Worm (Caenorhabditis elegans) whole organism, L4 larva: ENCODE measurements around the gene F54H5.5.

Experiments used
- F44E2.7 ChIP-seq: fragments of 200-800 bp; sonication (Bioruptor generic); IDR thresholded peaks from 2 replicates; pipeline ENCODE4 v2.1.2; 2022; ENCODE audit warnings: missing genetic modification characterization, missing compliant biosample characterization
- R02D3.7 ChIP-seq: fragments of 150-350 bp; sonication (generic microtip); optimal IDR thresholded peaks from 3 replicates; lab custom pipeline; 2014; ENCODE audit warnings: missing biosample characterization, missing genetic modification characterization
- T26A8.4 ChIP-seq: fragments of 200-800 bp; sonication (Bioruptor generic); IDR thresholded peaks from 2 replicates; pipeline ENCODE4 v1.3.6; 2022; ENCODE audit warnings: missing genetic modification characterization, missing compliant biosample characterization
- Y105C5A.15 ChIP-seq: fragments of 200-800 bp; sonication (Bioruptor generic); IDR thresholded peaks from 2 replicates; pipeline ENCODE4 v1.3.6; 2022; ENCODE audit warnings: missing genetic modification characterization, missing compliant biosample characterization
- ZK546.5 ChIP-seq, 2 experiments: sonication (generic microtip); optimal IDR thresholded peaks; 2 replicates each; lab custom pipeline; 2017; ENCODE audit warnings: missing biosample characterization in 2 of 2, missing genetic modification characterization in 2 of 2
- aha-1 ChIP-seq: fragments of 150-350 bp; peaks from one replicate; lab custom pipeline; 2014; ENCODE audit warnings: missing biosample characterization, missing genetic modification characterization
- aly-2 ChIP-seq: sonication (generic microtip); optimal IDR thresholded peaks from 2 replicates; lab custom pipeline; 2018; ENCODE audit warnings: missing biosample characterization, missing genetic modification characterization
- ceh-28 ChIP-seq: fragments of 150-350 bp; optimal IDR thresholded peaks from 2 replicates; lab custom pipeline; 2014; ENCODE audit warnings: missing biosample characterization, missing genetic modification reagents, missing genetic modification characterization
- ces-1 ChIP-seq: fragments of 150-350 bp; sonication (generic microtip); optimal IDR thresholded peaks from 4 replicates; lab custom pipeline; 2014; ENCODE audit warnings: missing biosample characterization, missing genetic modification reagents, missing genetic modification characterization
- cey-2 ChIP-seq: sonication (generic microtip); optimal IDR thresholded peaks from 3 replicates; lab custom pipeline; 2017; ENCODE audit warnings: missing genetic modification characterization, mild to moderate bottlenecking, missing compliant biosample characterization, antibody characterized with exemption, borderline replicate concordance; ENCODE audit not compliant: insufficient read depth
- daf-12 ChIP-seq: fragments of 150-350 bp; optimal IDR thresholded peaks from 2 replicates; lab custom pipeline; 2014; ENCODE audit warnings: missing biosample characterization, missing genetic modification reagents, missing genetic modification characterization
- daf-16 ChIP-seq, 3 experiments: sonication (generic microtip); optimal IDR thresholded peaks; 2 replicates each; lab custom pipeline; 2016 to 2017; ENCODE audit warnings: missing genetic modification characterization in 3 of 3, missing genetic modification reagents in 3 of 3, mild to moderate bottlenecking in 2 of 3, missing compliant biosample characterization in 2 of 3, missing biosample characterization in 1 of 3, moderate library complexity in 1 of 3
- daf-19 ChIP-seq: fragments of 200-800 bp; sonication (Bioruptor generic); conservative IDR thresholded peaks from 2 replicates; pipeline ENCODE4 v1.3.6; 2022; ENCODE audit warnings: missing genetic modification characterization, missing compliant biosample characterization
- dmd-6 ChIP-seq: fragments of 200-800 bp; sonication (Bioruptor generic); IDR thresholded peaks from 2 replicates; pipeline ENCODE4 v1.3.6; 2022; ENCODE audit warnings: missing genetic modification reagents, missing genetic modification characterization, missing compliant biosample characterization
- duxl-1 ChIP-seq: sonication (generic microtip); optimal IDR thresholded peaks from 2 replicates; lab custom pipeline; 2016; ENCODE audit warnings: mild to moderate bottlenecking, missing genetic modification characterization, moderate library complexity, missing compliant biosample characterization; ENCODE audit not compliant: poor library complexity
- dve-1 ChIP-seq: sonication (generic microtip); optimal IDR thresholded peaks from 2 replicates; lab custom pipeline; 2017; ENCODE audit warnings: antibody characterized with exemption, mild to moderate bottlenecking, missing genetic modification characterization, missing compliant biosample characterization; ENCODE audit not compliant: insufficient read depth
- egl-43 ChIP-seq: fragments of 200-800 bp; sonication (Bioruptor generic); IDR thresholded peaks from 2 replicates; pipeline ENCODE4 v1.3.6; 2022; ENCODE audit warnings: missing genetic modification reagents, missing genetic modification characterization, missing compliant biosample characterization
- gei-8 ChIP-seq: fragments of 200-800 bp; sonication (Bioruptor generic); optimal IDR thresholded peaks from 2 replicates; lab custom pipeline; 2018; ENCODE audit warnings: mild to moderate bottlenecking, missing genetic modification characterization, missing compliant biosample characterization
- hif-1 ChIP-seq, 2 experiments: sonication (generic microtip); optimal IDR thresholded peaks; 2 replicates each; lab custom pipeline; 2016 to 2017; ENCODE audit warnings: missing compliant biosample characterization in 2 of 2, missing genetic modification characterization in 2 of 2, missing genetic modification reagents in 2 of 2, missing genotype in 2 of 2, mild to moderate bottlenecking in 1 of 2
- jun-1 ChIP-seq: fragments of 150-350 bp; optimal IDR thresholded peaks from 2 replicates; lab custom pipeline; 2014; ENCODE audit warnings: missing biosample characterization, missing genetic modification reagents, missing genetic modification characterization
- lin-1 ChIP-seq: fragments of 200-800 bp; sonication (Bioruptor generic); IDR thresholded peaks from 2 replicates; pipeline ENCODE4 v1.3.6; 2022; ENCODE audit warnings: missing genetic modification reagents, missing genetic modification characterization, missing compliant biosample characterization
- lin-13 ChIP-seq: fragments of 150-350 bp; optimal IDR thresholded peaks from 2 replicates; lab custom pipeline; 2014; ENCODE audit warnings: missing biosample characterization, missing genetic modification reagents, missing genetic modification characterization
- lir-3 ChIP-seq: sonication (generic microtip); optimal IDR thresholded peaks from 2 replicates; lab custom pipeline; 2016; ENCODE audit warnings: mild to moderate bottlenecking, missing genetic modification characterization, missing compliant biosample characterization
- lsy-2 ChIP-seq, 2 experiments: fragments of 150-350 bp in 1 of 2; sonication (generic microtip) in 1 of 2; optimal IDR thresholded peaks; 2 replicates each; lab custom pipeline; 2014 to 2017; ENCODE audit warnings: missing biosample characterization in 2 of 2, missing genetic modification characterization in 2 of 2
- nhr-237 ChIP-seq: sonication (generic microtip); optimal IDR thresholded peaks from 2 replicates; lab custom pipeline; 2017; ENCODE audit warnings: missing biosample characterization, missing genetic modification characterization
- nhr-25 ChIP-seq: sonication (generic microtip); optimal IDR thresholded peaks from 2 replicates; lab custom pipeline; 2017; ENCODE audit warnings: missing genetic modification characterization, mild to moderate bottlenecking, missing compliant biosample characterization, antibody characterized with exemption, moderate library complexity, borderline replicate concordance; ENCODE audit not compliant: insufficient read depth
- nhr-41 ChIP-seq: fragments of 200-800 bp; sonication (Bioruptor generic); IDR thresholded peaks from 2 replicates; pipeline ENCODE4 v1.3.6; 2022; ENCODE audit warnings: missing genetic modification reagents, missing genetic modification characterization, missing compliant biosample characterization
- nhr-42 ChIP-seq: fragments of 200-800 bp; sonication (Bioruptor generic); IDR thresholded peaks from 2 replicates; pipeline ENCODE4 v1.3.6; 2022; ENCODE audit warnings: missing genetic modification characterization, missing compliant biosample characterization
- nhr-76 ChIP-seq: fragments of 150-350 bp; optimal IDR thresholded peaks from 2 replicates; lab custom pipeline; 2014; ENCODE audit warnings: missing biosample characterization, missing genetic modification characterization
- php-3 ChIP-seq: fragments of 200-800 bp; sonication (Bioruptor generic); IDR thresholded peaks from 2 replicates; pipeline ENCODE4 v1.3.6; 2022; ENCODE audit warnings: missing genetic modification reagents, missing genetic modification characterization, missing compliant biosample characterization
- pqm-1 ChIP-seq: sonication (generic microtip); optimal IDR thresholded peaks from 2 replicates; lab custom pipeline; 2017; ENCODE audit warnings: missing biosample characterization, missing genetic modification characterization
- rbr-2 ChIP-seq: sonication (generic microtip); optimal IDR thresholded peaks from 2 replicates; lab custom pipeline; 2016; ENCODE audit warnings: missing genotype, missing genetic modification characterization, missing compliant biosample characterization
- sdz-12 ChIP-seq: fragments of 200-800 bp; sonication (Bioruptor generic); optimal IDR thresholded peaks from 2 replicates; lab custom pipeline; 2018; ENCODE audit warnings: mild to moderate bottlenecking, missing genetic modification characterization, missing compliant biosample characterization
- snpc-4 ChIP-seq: fragments of 150-350 bp; optimal IDR thresholded peaks from 2 replicates; lab custom pipeline; 2014; ENCODE audit warnings: missing biosample characterization, missing genetic modification characterization
- unc-130 ChIP-seq: sonication (generic microtip); optimal IDR thresholded peaks from 2 replicates; lab custom pipeline; 2016; ENCODE audit warnings: missing genetic modification reagents, missing genetic modification characterization, missing compliant biosample characterization
- unc-62 ChIP-seq, 3 experiments: fragments of 150-350 bp in 1 of 3; sonication (generic microtip); optimal IDR thresholded peaks in 2 of 3; peaks in 1 of 3; 1 replicate in 1 of 3; 2 replicates in 2 of 3; lab custom pipeline; 2014 to 2017; ENCODE audit warnings: missing biosample characterization in 3 of 3, missing genetic modification characterization in 3 of 3, missing genetic modification reagents in 3 of 3, missing genotype in 1 of 3
- zfp-2 ChIP-seq: sonication (generic microtip); optimal IDR thresholded peaks from 2 replicates; lab custom pipeline; 2016; ENCODE audit warnings: mild to moderate bottlenecking, missing genetic modification characterization, missing compliant biosample characterization
- ztf-7 ChIP-seq: fragments of 150-350 bp; optimal IDR thresholded peaks from 2 replicates; lab custom pipeline; 2014; ENCODE audit warnings: missing biosample characterization, missing genetic modification characterization

F54H5.5 gene

ce11 chrII:6587264-6587870 is 39.7 kb downstream of the F54H5.5 start, which contains the start of gene C56C10.7 (continued):
- TF ChIP-seq duxl-1 (tag; lab: Kevin White, UChicago), result no peak
- TF ChIP-seq T26A8.4 (GFP tag; lab: Robert Waterston, UW), result peak; percentile 40; the same call in 1 of the 2 replicates
- TF ChIP-seq gei-8, result no peak
- TF ChIP-seq daf-12 (tag; lab: Kevin White, UChicago), result no peak
- no peak for TF ChIP-seq nhr-237 (tag; lab: Kevin White, UChicago)

- TF ChIP-seq F44E2.7 (GFP tag; lab: Robert Waterston, UW) (no peak), Y105C5A.15 (GFP tag; lab: Robert Waterston, UW) (no peak), egl-43 (GFP tag; lab: Robert Waterston, UW) (no peak), sdz-12 (GFP tag; lab: Kevin White, UChicago) (no peak), pqm-1 (tag; lab: Kevin White, UChicago) (no peak), nhr-25 (tag; lab: Kevin White, UChicago) (no peak), ztf-7 (tag; lab: Kevin White, UChicago) (no peak), R02D3.7 (tag; lab: Kevin White, UChicago) (no peak), ZK546.5 (tag; optimal IDR thresholded peaks at IDR 0.05; lab: Kevin White, UChicago) (no peak), aly-2 (no peak), rbr-2 (tag; lab: Kevin White, UChicago) (no peak), nhr-76 (tag; lab: Kevin White, UChicago) (no peak), lsy-2 (tag; optimal IDR thresholded peaks at IDR 0.05; lab: Kevin White, UChicago) (no peak), dmd-6 (GFP tag; lab: Robert Waterston, UW) (no peak), lin-13 (no peak)
These were observed 44.3 kb downstream of the F54H5.5 start, which contains the start of gene C56C10.4 for ce11 chrII:6582758-6583157. Gene C56C10.4 (plus strand): TSS chrII:6583058.

ce11 chrII:6581236-6581635 is 45.8 kb downstream of the F54H5.5 start, which contains the start of gene C56C10.6:
Gene C56C10.6 (minus strand): TSS chrII:6581336.
- TF ChIP-seq lir-3 (tag; lab: Kevin White, UChicago) (no peak), unc-62 (GFP tag; optimal IDR thresholded peaks at IDR 0.05 in 1 of 2; lab: Kevin White, UChicago) (no peak), unc-62 (tag; optimal IDR thresholded peaks at IDR 0.05; lab: Kevin White, UChicago) (no peak), dve-1 (tag; lab: Kevin White, UChicago) (no peak), daf-19 (GFP tag; lab: Robert Waterston, UW) (no peak), ces-1 (GFP tag; lab: Kevin White, UChicago) (no peak), hif-1 (tag; optimal IDR thresholded peaks at IDR 0.05; lab: Kevin White, UChicago) (no peak), jun-1 (tag; lab: Kevin White, UChicago) (no peak), lin-1 (GFP tag; lab: Robert Waterston, UW) (no peak), rbr-2 (tag; lab: Kevin White, UChicago) (no peak), nhr-42 (GFP tag; lab: Robert Waterston, UW) (no peak), lin-13 (no peak), daf-16 (GFP tag; optimal IDR thresholded peaks at IDR 0.05; lab: Kevin White, UChicago) (no peak), daf-16 (tag; optimal IDR thresholded peaks at IDR 0.05; lab: Kevin White, UChicago) (no peak), ceh-28 (tag; lab: Kevin White, UChicago) (no peak), zfp-2 (no peak), cey-2 (no peak), nhr-41 (GFP tag; lab: Robert Waterston, UW) (no peak), aha-1 (no peak), php-3 (GFP tag; lab: Robert Waterston, UW) (no peak), unc-130 (GFP tag; lab: Kevin White, UChicago) (no peak), snpc-4 (tag; lab: Kevin White, UChicago) (no peak)
